Worm (Caenorhabditis elegans): ENCODE results near the gene K02E11.10.

K02E11.10 gene

DNA sequence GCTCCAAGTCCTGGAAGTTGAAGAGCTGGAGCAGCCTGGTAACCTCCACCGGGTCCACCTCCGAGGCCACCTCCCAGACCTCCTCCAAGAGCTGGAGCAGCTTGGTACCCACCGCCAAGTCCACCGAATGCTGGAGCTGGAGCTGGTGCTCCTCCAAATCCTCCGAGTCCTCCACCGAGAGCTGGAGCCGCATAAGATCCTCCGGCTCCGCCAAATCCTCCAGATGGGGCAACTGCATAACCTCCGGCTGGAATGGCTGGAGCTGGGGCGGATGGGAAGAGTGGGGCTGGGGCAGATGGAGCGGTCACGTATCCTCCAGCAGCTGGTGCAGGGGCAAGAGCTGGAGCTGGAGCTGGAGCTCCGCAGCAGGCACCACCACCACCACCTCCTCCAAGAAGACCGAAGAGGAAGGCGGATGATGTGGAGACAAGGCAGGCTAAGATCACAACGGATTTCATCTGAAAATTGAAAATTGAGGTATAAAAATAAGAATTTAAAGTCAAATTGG lies at the start of gene K02E11.10:
K02E11.10 (minus strand) TSS at position 458 of the 508 bp plus-strand sequence.
- peak; percentile 2 for TF ChIP-seq Y55F3AM.14 (GFP tag; optimal IDR thresholded peaks at IDR 0.05)
- no peak for TF ChIP-seq crh-2 (tag; optimal IDR thresholded peaks at IDR 0.05)
- TF ChIP-seq mdl-1 (tag; optimal IDR thresholded peaks at IDR 0.05): no peak

DNA sequence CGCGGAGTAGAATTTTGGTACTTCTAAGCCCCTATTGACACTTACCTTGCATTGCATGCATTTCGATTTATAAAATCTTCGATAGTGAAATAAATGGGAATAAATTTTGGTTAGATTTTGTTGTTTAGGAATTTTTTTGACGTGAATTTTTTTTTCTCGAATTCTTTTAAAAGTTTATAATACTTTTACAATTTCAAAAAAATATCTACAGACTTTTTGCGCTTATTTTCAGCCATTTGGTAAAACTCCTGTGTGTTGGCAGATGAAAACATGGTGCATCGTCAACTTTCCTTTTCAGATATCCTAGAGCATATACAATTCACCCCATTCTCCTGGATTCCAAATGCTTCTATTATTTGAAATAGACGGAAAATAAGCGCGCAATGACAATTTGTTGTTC lies 49.7 kb upstream of the K02E11.10 start, which contains the start of gene F14D7.18:
F14D7.18 (minus strand) TSS at position 101 of the 400 bp plus-strand sequence.
- TF ChIP-seq aly-2 (tag; optimal IDR thresholded peaks at IDR 0.05) (no peak), unc-62 (GFP tag; optimal IDR thresholded peaks at IDR 0.05) (no peak), lin-39 (tag; optimal IDR thresholded peaks at IDR 0.05) (no peak), unc-39 (tag; optimal IDR thresholded peaks at IDR 0.05) (no peak), ztf-4 (tag; optimal IDR thresholded peaks at IDR 0.05) (no peak), ceh-82 (tag; optimal IDR thresholded peaks at IDR 0.05) (no peak), nhr-10 (tag; optimal IDR thresholded peaks at IDR 0.05) (no peak), elt-3 (tag; optimal IDR thresholded peaks at IDR 0.05) (no peak)

DNA sequence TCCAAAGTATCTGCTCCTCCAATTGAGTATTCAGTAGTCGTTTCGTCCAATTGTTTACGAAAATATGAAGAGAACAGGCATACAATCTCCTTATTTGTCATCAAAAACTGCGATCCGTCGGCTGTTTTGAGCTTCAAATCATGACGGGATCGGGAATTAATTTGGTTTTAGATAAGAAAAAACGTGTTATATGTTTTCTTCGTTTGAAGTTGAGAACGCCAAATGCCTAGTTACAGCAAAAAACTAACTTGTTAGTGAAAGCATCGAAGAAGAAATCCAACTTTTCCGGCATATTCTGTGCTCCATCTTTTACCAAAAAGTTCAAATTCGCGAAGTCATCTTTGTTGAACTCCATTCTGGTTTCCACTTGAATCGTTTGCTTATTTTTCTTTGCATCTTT lies 48.4 kb upstream of the K02E11.10 start, which contains the start of gene F14D7.1:
F14D7.1 (minus strand) TSS at position 101 of the 400 bp plus-strand sequence.
- no peak for TF ChIP-seq snpc-4 (tag; optimal IDR thresholded peaks at IDR 0.05)
- no peak for TF ChIP-seq ZK546.5 (tag; optimal IDR thresholded peaks at IDR 0.05)

DNA sequence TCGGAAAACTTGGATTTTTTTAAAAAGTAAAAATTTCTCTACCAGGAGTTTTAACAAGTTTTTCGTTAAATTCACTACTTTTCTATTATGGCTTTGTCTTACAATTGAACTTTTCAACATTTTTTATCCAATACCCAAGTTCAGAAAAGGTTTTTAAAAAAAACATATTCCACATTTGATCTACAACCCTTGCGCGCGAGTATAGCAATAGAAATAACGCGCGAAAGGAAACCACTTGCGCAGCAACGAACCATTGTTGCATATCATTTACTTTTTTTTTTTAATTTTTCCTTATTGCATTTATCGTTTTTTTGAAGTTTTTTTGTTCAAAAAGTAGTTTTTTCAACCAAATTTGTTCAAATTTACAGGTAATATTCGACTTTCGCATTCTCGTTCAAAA lies 44.9 kb upstream of the K02E11.10 start, which contains the start of gene F40G12.11:
F40G12.11 (plus strand) TSS at position 369 of the 400 bp plus-strand sequence.
- TF ChIP-seq nhr-77 (tag; optimal IDR thresholded peaks at IDR 0.05) (no peak), nhr-12 (tag; optimal IDR thresholded peaks at IDR 0.05) (no peak), unc-55 (GFP tag; optimal IDR thresholded peaks at IDR 0.05) (no peak), nhr-10 (tag; optimal IDR thresholded peaks at IDR 0.05) (no peak), sma-9 (GFP tag; optimal IDR thresholded peaks at IDR 0.05) (no peak), sma-9 (tag; optimal IDR thresholded peaks at IDR 0.05) (no peak), C34F6.9 (tag; optimal IDR thresholded peaks at IDR 0.05) (no peak), nhr-6 (tag; optimal IDR thresholded peaks at IDR 0.05) (no peak), gmeb-1 (tag; optimal IDR thresholded peaks at IDR 0.05) (no peak), lin-13 (GFP tag; optimal IDR thresholded peaks at IDR 0.05) (no peak), crh-2 (tag; optimal IDR thresholded peaks at IDR 0.05) (no peak), egl-27 (tag; optimal IDR thresholded peaks at IDR 0.05) (no peak), ceh-16 (tag; optimal IDR thresholded peaks at IDR 0.05) (no peak)

DNA sequence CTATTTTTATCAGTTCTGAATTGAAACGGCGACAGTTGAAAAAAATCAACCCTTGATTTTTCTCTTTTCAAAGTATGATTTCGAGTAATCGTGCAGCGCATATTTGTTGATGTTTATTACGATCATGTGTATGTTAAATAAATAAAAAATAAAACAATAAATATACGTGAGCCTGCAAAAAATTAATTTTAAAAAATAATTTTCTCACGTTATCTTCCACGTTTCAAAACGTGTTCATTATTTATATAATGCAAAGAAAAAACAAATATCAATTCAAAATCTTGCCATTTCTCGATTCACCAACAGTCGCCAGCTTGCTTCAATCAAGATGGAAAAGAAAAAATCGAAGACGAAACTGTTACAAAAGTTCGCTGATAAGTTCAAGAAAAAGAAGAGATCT lies 42.3 kb upstream of the K02E11.10 start, which contains the start of gene F40G12.10:
F40G12.10 (plus strand) TSS at position 301 of the 400 bp plus-strand sequence.
- TF ChIP-seq nhr-12 (tag; optimal IDR thresholded peaks at IDR 0.05): no peak

DNA sequence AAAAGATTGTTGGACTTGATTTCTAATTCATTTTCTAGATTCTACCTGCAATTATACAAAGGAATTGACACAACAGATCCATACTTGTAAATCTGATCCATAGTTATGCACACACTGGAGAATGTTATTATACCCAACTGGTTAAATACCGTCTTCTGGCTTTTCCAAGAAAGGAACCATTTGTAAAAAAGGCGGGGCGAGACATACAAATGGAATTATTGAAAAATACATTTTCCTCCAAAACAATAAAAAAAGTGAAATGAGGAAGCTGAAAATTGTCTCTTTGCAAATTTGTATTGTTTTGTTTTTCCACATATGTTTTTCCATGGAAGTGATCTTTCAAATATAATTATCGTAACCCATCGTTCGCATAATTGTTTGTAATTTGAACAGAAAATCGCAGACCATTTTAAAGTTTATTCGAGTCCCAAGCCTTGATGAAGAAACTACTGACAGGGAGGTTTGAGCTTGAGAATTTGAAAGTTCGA lies 41.3 kb upstream of the K02E11.10 start, which contains the start of the genes srt-74 and F40G12.9:
srt-74 (minus strand) TSS at position 101 of the 488 bp plus-strand sequence.
F40G12.9 (plus strand) TSS at position 438 of the 488 bp plus-strand sequence.
- TF ChIP-seq blmp-1 (tag; optimal IDR thresholded peaks at IDR 0.05; ENCODE audit: insufficient read depth) (no peak), ztf-4 (tag; optimal IDR thresholded peaks at IDR 0.05) (no peak), alr-1 (tag; optimal IDR thresholded peaks at IDR 0.05) (no peak), lsy-2 (tag; optimal IDR thresholded peaks at IDR 0.05) (no peak), unc-55 (GFP tag; optimal IDR thresholded peaks at IDR 0.05) (no peak), F13H6.1 (tag; optimal IDR thresholded peaks at IDR 0.05) (no peak), snpc-4 (tag; optimal IDR thresholded peaks at IDR 0.05) (no peak), lin-39 (tag; optimal IDR thresholded peaks at IDR 0.05) (no peak), nhr-6 (tag; optimal IDR thresholded peaks at IDR 0.05) (no peak), unc-39 (tag; optimal IDR thresholded peaks at IDR 0.05) (no peak), lin-13 (GFP tag; optimal IDR thresholded peaks at IDR 0.05) (no peak), nhr-11 (tag; optimal IDR thresholded peaks at IDR 0.05) (no peak), fos-1 (tag; optimal IDR thresholded peaks at IDR 0.05) (no peak), nhr-23 (tag; optimal IDR thresholded peaks at IDR 0.05) (no peak), gmeb-1 (tag; optimal IDR thresholded peaks at IDR 0.05) (no peak), nhr-237 (tag; optimal IDR thresholded peaks at IDR 0.05) (no peak), mab-5 (tag; optimal IDR thresholded peaks at IDR 0.05) (no peak), nhr-10 (tag; optimal IDR thresholded peaks at IDR 0.05) (no peak)
